Worm (Caenorhabditis elegans): ENCODE results near the gene B0348.1.

DNA sequence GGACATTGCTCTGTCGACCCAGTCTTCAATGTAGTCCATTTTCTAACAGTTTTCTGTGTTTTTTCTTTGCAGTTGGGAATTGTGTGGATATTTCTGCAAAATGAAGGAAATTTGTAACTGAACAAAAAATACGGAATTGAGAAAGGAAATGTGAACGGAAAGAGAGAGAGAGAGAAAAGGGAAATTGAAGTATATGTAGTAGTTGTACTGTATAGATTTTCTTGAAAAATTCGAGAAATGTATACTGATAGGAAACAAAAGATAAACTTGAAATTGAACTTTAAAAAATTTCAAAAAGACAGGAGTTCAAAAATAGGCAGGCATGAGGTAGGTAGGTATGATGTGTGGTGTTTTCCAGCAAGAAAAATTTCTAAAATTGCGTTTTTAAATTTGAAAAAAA is 35.0 kb downstream of the B0348.1 start, which contains the start of gene daam-1:
- no peak for TF ChIP-seq hmg-11 (tag; optimal IDR thresholded peaks at IDR 0.05)
- TF ChIP-seq lsy-12 (tag; optimal IDR thresholded peaks at IDR 0.05): no peak
- no peak for TF ChIP-seq eor-1 (tag; optimal IDR thresholded peaks at IDR 0.05)
- TF ChIP-seq nhr-25 (tag; optimal IDR thresholded peaks at IDR 0.05): no peak
- no peak for TF ChIP-seq fkh-10 (GFP tag; optimal IDR thresholded peaks at IDR 0.05)
- TF ChIP-seq lin-15B (tag; optimal IDR thresholded peaks at IDR 0.05): no peak
- no peak for TF ChIP-seq ztf-4 (tag; optimal IDR thresholded peaks at IDR 0.05)
- TF ChIP-seq nfya-1 (tag; optimal IDR thresholded peaks at IDR 0.05; ENCODE audit: insufficient read depth): no peak
- TF ChIP-seq nhr-43 (tag; optimal IDR thresholded peaks at IDR 0.05; ENCODE audit: poor library complexity, severe bottlenecking): no peak
- TF ChIP-seq nhr-76 (tag; optimal IDR thresholded peaks at IDR 0.05): no peak

Data from whole organism, L3 larva.